Worm (Caenorhabditis elegans) whole organism, early embryonic: ENCODE measurements around the gene W04E12.2.

Source experiments
- B0310.2 ChIP-seq: sonication (generic microtip); optimal IDR thresholded peaks from 2 replicates; lab custom pipeline; 2016; ENCODE audit warnings: mild to moderate bottlenecking, missing genetic modification characterization, missing compliant biosample characterization
- F13C5.2 ChIP-seq: sonication (generic microtip); optimal IDR thresholded peaks from 2 replicates; lab custom pipeline; 2017; ENCODE audit warnings: mild to moderate bottlenecking, missing genetic modification characterization, inconsistent platforms, missing compliant biosample characterization
- aly-1 ChIP-seq: sonication (generic microtip); optimal IDR thresholded peaks from 2 replicates; lab custom pipeline; 2016; ENCODE audit warnings: missing genetic modification characterization, missing compliant biosample characterization
- ama-1 ChIP-seq: fragments of 150-350 bp; optimal IDR thresholded peaks from 2 replicates; lab custom pipeline; 2014
- ceh-13 ChIP-seq: fragments of 200-800 bp; sonication (Bioruptor generic); optimal IDR thresholded peaks from 2 replicates; lab custom pipeline; 2018; ENCODE audit warnings: mild to moderate bottlenecking, missing genetic modification characterization, missing compliant biosample characterization
- ceh-36 ChIP-seq: sonication (generic microtip); optimal IDR thresholded peaks from 2 replicates; lab custom pipeline; 2016; ENCODE audit warnings: missing genetic modification characterization, inconsistent platforms, missing compliant biosample characterization
- ets-7 ChIP-seq: sonication (generic microtip); optimal IDR thresholded peaks from 2 replicates; lab custom pipeline; 2016; ENCODE audit warnings: missing genotype, missing genetic modification characterization, missing compliant biosample characterization
- flt-1 ChIP-seq: fragments of 200-800 bp; sonication (Bioruptor generic); IDR thresholded peaks from 2 replicates; pipeline ENCODE4 v1.3.6; 2022; ENCODE audit warnings: missing genetic modification characterization, missing compliant biosample characterization
- hmbx-1 ChIP-seq: sonication (generic microtip); optimal IDR thresholded peaks from 2 replicates; lab custom pipeline; 2016; ENCODE audit warnings: mild to moderate bottlenecking, missing genetic modification characterization, missing compliant biosample characterization
- hmg-4 ChIP-seq: fragments of 200-800 bp; sonication (Bioruptor generic); optimal IDR thresholded peaks from 2 replicates; lab custom pipeline; 2018; ENCODE audit warnings: mild to moderate bottlenecking, missing genetic modification characterization, missing compliant biosample characterization
- hnd-1 ChIP-seq: sonication (generic microtip); optimal IDR thresholded peaks from 2 replicates; lab custom pipeline; 2016; ENCODE audit warnings: missing genetic modification characterization, missing compliant biosample characterization
- pes-1 ChIP-seq: fragments of 200-800 bp; sonication (Bioruptor generic); IDR thresholded peaks from 2 replicates; pipeline ENCODE4 v1.3.6; 2022; ENCODE audit warnings: missing genetic modification reagents, missing genetic modification characterization, missing compliant biosample characterization
- scrt-1 ChIP-seq: fragments of 200-800 bp; sonication (Bioruptor generic); IDR thresholded peaks from 2 replicates; pipeline ENCODE4 v1.3.6; 2022; ENCODE audit warnings: missing genetic modification characterization, missing compliant biosample characterization
- sea-1 ChIP-seq: fragments of 200-800 bp; sonication (Bioruptor generic); conservative IDR thresholded peaks from 2 replicates; pipeline ENCODE4 v1.3.6; 2022; ENCODE audit warnings: missing genetic modification characterization, missing compliant biosample characterization
- tbx-11 ChIP-seq: fragments of 200-800 bp; sonication (Bioruptor generic); IDR thresholded peaks from 2 replicates; pipeline ENCODE4 v1.3.6; 2022; ENCODE audit warnings: missing genetic modification characterization, missing compliant biosample characterization
- tbx-37 ChIP-seq: fragments of 200-800 bp; sonication (Bioruptor generic); conservative IDR thresholded peaks from 2 replicates; pipeline ENCODE4 v1.3.6; 2022; ENCODE audit warnings: missing genetic modification reagents, missing genetic modification characterization, missing compliant biosample characterization
- tra-4 ChIP-seq: sonication (generic microtip); optimal IDR thresholded peaks from 2 replicates; lab custom pipeline; 2017; ENCODE audit warnings: missing genetic modification characterization, missing compliant biosample characterization

W04E12.2 gene

ce11 chrV:19741034-19741433, at the start of gene W04E12.2:
Gene W04E12.2 (minus strand): TSS chrV:19741134.
- TF ChIP-seq tbx-11, result no peak
- no peak for TF ChIP-seq hmbx-1
- TF ChIP-seq sea-1 (GFP tag; lab: Robert Waterston, UW), result no peak
- TF ChIP-seq tbx-37, result no peak
- TF ChIP-seq ets-7 (tag; lab: Kevin White, UChicago), result no peak
- TF ChIP-seq flt-1, result no peak
- TF ChIP-seq ama-1, result no peak
- TF ChIP-seq hnd-1 (tag; lab: Kevin White, UChicago), result no peak
- no peak for TF ChIP-seq F13C5.2 (tag; lab: Kevin White, UChicago)
- no peak for TF ChIP-seq B0310.2 (tag; lab: Kevin White, UChicago)
- TF ChIP-seq ceh-36 (tag; lab: Kevin White, UChicago), result no peak
- TF ChIP-seq tra-4 (tag; lab: Kevin White, UChicago), result no peak
- TF ChIP-seq aly-1 (tag; lab: Kevin White, UChicago), result no peak
- TF ChIP-seq pes-1 (GFP tag; lab: Robert Waterston, UW), result no peak
- no peak for TF ChIP-seq ceh-13
- no peak for TF ChIP-seq scrt-1

- TF ChIP-seq B0310.2 (tag; lab: Kevin White, UChicago), result no peak
- TF ChIP-seq tbx-37, result no peak
- no peak for TF ChIP-seq sea-1 (GFP tag; lab: Robert Waterston, UW)
- TF ChIP-seq scrt-1, result no peak
- no peak for TF ChIP-seq tbx-11
- no peak for TF ChIP-seq F13C5.2 (tag; lab: Kevin White, UChicago)
- no peak for TF ChIP-seq ceh-13
- TF ChIP-seq tra-4 (tag; lab: Kevin White, UChicago), result no peak
- no peak for TF ChIP-seq hmg-4 (GFP tag; lab: Kevin White, UChicago)
- no peak for TF ChIP-seq pes-1 (GFP tag; lab: Robert Waterston, UW)
- no peak for TF ChIP-seq ama-1
- TF ChIP-seq ceh-36 (tag; lab: Kevin White, UChicago), result no peak
- TF ChIP-seq aly-1 (tag; lab: Kevin White, UChicago), result no peak
- no peak for TF ChIP-seq flt-1
- TF ChIP-seq hnd-1 (tag; lab: Kevin White, UChicago), result no peak
Measured at ce11 chrV:19790248-19790647, 49.3 kb upstream of the W04E12.2 start.

ce11 chrV:19788360-19788759, 47.4 kb upstream of the W04E12.2 start, which contains the start of gene clec-258:
Gene clec-258 (plus strand): TSS chrV:19788440.
- TF ChIP-seq B0310.2 (tag; lab: Kevin White, UChicago), result no peak
- no peak for TF ChIP-seq tbx-37
- TF ChIP-seq hnd-1 (tag; lab: Kevin White, UChicago), result no peak
- no peak for TF ChIP-seq flt-1
- TF ChIP-seq ama-1, result no peak
- TF ChIP-seq scrt-1, result no peak
- no peak for TF ChIP-seq hmbx-1
- TF ChIP-seq ets-7 (tag; lab: Kevin White, UChicago), result no peak
- TF ChIP-seq ceh-13, result no peak
- TF ChIP-seq tbx-11, result no peak
- TF ChIP-seq F13C5.2 (tag; lab: Kevin White, UChicago), result no peak

ce11 chrV:19783829-19784228, 42.9 kb upstream of the W04E12.2 start, which contains the start of gene srt-45:
Gene srt-45 (plus strand): TSS chrV:19784129.
- TF ChIP-seq hmg-4 (GFP tag; lab: Kevin White, UChicago) (no peak), scrt-1 (no peak), pes-1 (GFP tag; lab: Robert Waterston, UW) (no peak), tbx-37 (no peak), aly-1 (tag; lab: Kevin White, UChicago) (no peak), flt-1 (no peak), ceh-36 (tag; lab: Kevin White, UChicago) (no peak), ceh-13 (no peak), tbx-11 (no peak), B0310.2 (tag; lab: Kevin White, UChicago) (no peak), hmbx-1 (no peak), hnd-1 (tag; lab: Kevin White, UChicago) (no peak), tra-4 (tag; lab: Kevin White, UChicago) (no peak), ama-1 (no peak), F13C5.2 (tag; lab: Kevin White, UChicago) (no peak)

- TF ChIP-seq pes-1 (GFP tag; lab: Robert Waterston, UW) (no peak), tra-4 (tag; lab: Kevin White, UChicago) (no peak), sea-1 (GFP tag; lab: Robert Waterston, UW) (no peak), flt-1 (no peak), ama-1 (no peak), hnd-1 (tag; lab: Kevin White, UChicago) (no peak), hmg-4 (GFP tag; lab: Kevin White, UChicago) (no peak), ets-7 (tag; lab: Kevin White, UChicago) (no peak), tbx-37 (no peak)
Measured at ce11 chrV:19779220-19779619, 38.3 kb upstream of the W04E12.2 start.

- TF ChIP-seq hmbx-1 (no peak), aly-1 (tag; lab: Kevin White, UChicago) (no peak), flt-1 (no peak), ets-7 (tag; lab: Kevin White, UChicago) (no peak), hmg-4 (GFP tag; lab: Kevin White, UChicago) (no peak), B0310.2 (tag; lab: Kevin White, UChicago) (no peak), tra-4 (tag; lab: Kevin White, UChicago) (no peak), F13C5.2 (tag; lab: Kevin White, UChicago) (no peak), tbx-37 (no peak), scrt-1 (no peak), pes-1 (GFP tag; lab: Robert Waterston, UW) (no peak), ceh-36 (tag; lab: Kevin White, UChicago) (no peak), sea-1 (GFP tag; lab: Robert Waterston, UW) (no peak), ama-1 (no peak)
Measured at ce11 chrV:19778608-19779007, 37.7 kb upstream of the W04E12.2 start, which contains the start of gene fbxa-194. Gene fbxa-194 (minus strand): TSS chrV:19778708.

- TF ChIP-seq tbx-37 (no peak), tbx-11 (no peak), flt-1 (no peak), aly-1 (tag; lab: Kevin White, UChicago) (no peak), tra-4 (tag; lab: Kevin White, UChicago) (no peak), B0310.2 (tag; lab: Kevin White, UChicago) (no peak), scrt-1 (no peak), ceh-36 (tag; lab: Kevin White, UChicago) (no peak), pes-1 (GFP tag; lab: Robert Waterston, UW) (no peak), sea-1 (GFP tag; lab: Robert Waterston, UW) (no peak)
Measured at ce11 chrV:19777227-19777626, 36.3 kb upstream of the W04E12.2 start, which contains the start of gene fbxa-118. Gene fbxa-118 (minus strand): TSS chrV:19777327.
